Fruit fly (Drosophila melanogaster): Measurements from ENCODE around the gene CG33298.

CG33298 gene

dm6 chr2L:9545511-9545910 lies 50.2 kb downstream of the CG33298 start, which contains the start of gene CG13114:
Gene CG13114, plus strand, starts transcription at chr2L:9545811.
- no peak for TF ChIP-seq noc (tag; optimal IDR thresholded peaks at IDR 0.05)

dm6 chr2L:9550880-9551279 lies 55.6 kb downstream of the CG33298 start:
- no peak for TF ChIP-seq noc (tag; optimal IDR thresholded peaks at IDR 0.05)

dm6 chr2L:9557858-9558257 lies 62.6 kb downstream of the CG33298 start:
- no peak for TF ChIP-seq noc (tag; optimal IDR thresholded peaks at IDR 0.05)

dm6 chr2L:9560045-9560587 lies 64.8 kb downstream of the CG33298 start:
- no peak for TF ChIP-seq noc (tag; optimal IDR thresholded peaks at IDR 0.05)

dm6 chr2L:9562713-9563112 lies 67.4 kb downstream of the CG33298 start:
- no peak for TF ChIP-seq noc (tag; optimal IDR thresholded peaks at IDR 0.05)

- peak; percentile 18 for TF ChIP-seq noc (tag; optimal IDR thresholded peaks at IDR 0.05)
Measured at dm6 chr2L:9564527-9564926, 69.3 kb downstream of the CG33298 start.

- no peak for TF ChIP-seq noc (tag; optimal IDR thresholded peaks at IDR 0.05)
Measured at dm6 chr2L:9565387-9565786, 70.1 kb downstream of the CG33298 start, which contains the start of gene CG46468. Gene CG46468, minus strand, starts transcription at chr2L:9565438.

dm6 chr2L:9566656-9567055 lies 71.4 kb downstream of the CG33298 start, which contains the start of gene jp:
Gene jp, minus strand, starts transcription at chr2L:9566750.
- TF ChIP-seq noc (tag; optimal IDR thresholded peaks at IDR 0.05) = no peak

dm6 chr2L:9567398-9567856 lies 72.2 kb downstream of the CG33298 start:
- TF ChIP-seq noc (tag; optimal IDR thresholded peaks at IDR 0.05) = peak; percentile 81

dm6 chr2L:9568360-9569088 lies 73.2 kb downstream of the CG33298 start, which contains the start of gene brwl:
Gene brwl, plus strand, starts transcription at chr2L:9568890.
- TF ChIP-seq noc (tag; optimal IDR thresholded peaks at IDR 0.05) = peak; percentile 99

- no peak for TF ChIP-seq noc (tag; optimal IDR thresholded peaks at IDR 0.05)
Measured at dm6 chr2L:9569131-9569530, 73.9 kb downstream of the CG33298 start.

- peak; percentile 98 for TF ChIP-seq noc (tag; optimal IDR thresholded peaks at IDR 0.05)
Measured at dm6 chr2L:9569588-9570434, 74.5 kb downstream of the CG33298 start.
